Fruit fly (Drosophila melanogaster) whole organism, embryonic: ENCODE data around the gene CG34138.

Experiments
- ATbp ChIP-seq: fragments of 200-800 bp; sonication (Bioruptor generic); optimal IDR thresholded peaks from 2 replicates; lab custom pipeline; 2017; ENCODE audit warnings: missing biosample characterization, mild to moderate bottlenecking, missing genetic modification characterization, missing genetic modification reagents
- CG11456 ChIP-seq: fragments of 200-800 bp; sonication (Bioruptor generic); IDR thresholded peaks from 3 replicates; pipeline ENCODE4 v1.3.6; 2022; ENCODE audit warnings: missing biosample characterization, missing genetic modification characterization
- CG11695 ChIP-seq: fragments of 200-800 bp; sonication (Bioruptor generic); IDR thresholded peaks from 3 replicates; pipeline ENCODE4 v1.3.6; 2022; ENCODE audit warnings: missing biosample characterization, missing genetic modification characterization
- CG12299 ChIP-seq: fragments of 200-800 bp; sonication (Bioruptor generic); optimal IDR thresholded peaks from 2 replicates; lab custom pipeline; 2018; ENCODE audit warnings: missing biosample characterization, mild to moderate bottlenecking, missing genetic modification characterization
- CG12391 ChIP-seq: fragments of 200-800 bp; sonication (Bioruptor generic); optimal IDR thresholded peaks from 3 replicates; lab custom pipeline; 2018; ENCODE audit warnings: missing biosample characterization, mild to moderate bottlenecking, missing genetic modification characterization, moderate library complexity
- CG12769 ChIP-seq: fragments of 200-800 bp; sonication (Bioruptor generic); optimal IDR thresholded peaks from 2 replicates; lab custom pipeline; 2019; ENCODE audit warnings: missing biosample characterization, mild to moderate bottlenecking, missing genetic modification characterization, moderate library complexity
- CG13775 ChIP-seq: fragments of 200-800 bp; sonication (Bioruptor generic); optimal IDR thresholded peaks from 3 replicates; lab custom pipeline; 2017; ENCODE audit warnings: missing biosample characterization, mild to moderate bottlenecking, missing genetic modification characterization
- CG13894 ChIP-seq: fragments of 200-800 bp; sonication (Bioruptor generic); optimal IDR thresholded peaks from 3 replicates; lab custom pipeline; 2018; ENCODE audit warnings: missing biosample characterization, mild to moderate bottlenecking, missing genetic modification characterization, moderate library complexity
- CG14014 ChIP-seq: fragments of 200-800 bp; sonication (Bioruptor generic); IDR thresholded peaks from 2 replicates; pipeline ENCODE4 v1.3.6; 2022; ENCODE audit warnings: missing biosample characterization, missing genetic modification characterization
- CG16863 ChIP-seq: fragments of 200-800 bp; sonication (Bioruptor generic); optimal IDR thresholded peaks from 3 replicates; lab custom pipeline; 2016; ENCODE audit warnings: missing biosample characterization, missing genetic modification characterization
- CG17912 ChIP-seq: fragments of 200-800 bp; sonication (Bioruptor generic); optimal IDR thresholded peaks from 2 replicates; lab custom pipeline; 2018; ENCODE audit warnings: missing biosample characterization, mild to moderate bottlenecking, missing genetic modification characterization
- CG18619 ChIP-seq: fragments of 200-800 bp; sonication (Bioruptor generic); optimal IDR thresholded peaks from 3 replicates; lab custom pipeline; 2017; ENCODE audit warnings: missing biosample characterization, mild to moderate bottlenecking, missing genetic modification characterization
- CG18764 ChIP-seq: fragments of 200-800 bp; sonication (Bioruptor generic); optimal IDR thresholded peaks from 3 replicates; lab custom pipeline; 2016; ENCODE audit warnings: missing biosample characterization, missing genetic modification characterization
- CG31224 ChIP-seq: fragments of 200-800 bp; sonication (Bioruptor generic); IDR thresholded peaks from 2 replicates; pipeline ENCODE4 v1.3.6; 2022; ENCODE audit warnings: missing biosample characterization, missing genetic modification characterization
- CG31365 ChIP-seq: fragments of 200-800 bp; sonication (Bioruptor generic); optimal IDR thresholded peaks from 2 replicates; lab custom pipeline; 2018; ENCODE audit warnings: missing biosample characterization, mild to moderate bottlenecking, missing genetic modification characterization
- CG31441 ChIP-seq: fragments of 200-800 bp; sonication (Bioruptor generic); IDR thresholded peaks from 2 replicates; pipeline ENCODE4 v1.3.6; 2022; ENCODE audit warnings: missing biosample characterization, missing genetic modification characterization
- CG33213 ChIP-seq: fragments of 200-800 bp; sonication (Bioruptor generic); optimal IDR thresholded peaks from 3 replicates; lab custom pipeline; 2016; ENCODE audit warnings: missing biosample characterization, missing genetic modification characterization
- CG34422 ChIP-seq: fragments of 200-800 bp; sonication (Bioruptor generic); IDR thresholded peaks from 3 replicates; pipeline ENCODE4 v1.3.6; 2022; ENCODE audit warnings: missing biosample characterization, missing genetic modification characterization
- CG6813 ChIP-seq: fragments of 200-800 bp; sonication (Bioruptor generic); optimal IDR thresholded peaks from 2 replicates; lab custom pipeline; 2017; ENCODE audit warnings: missing biosample characterization, missing genetic modification characterization, mild to moderate bottlenecking, moderate library complexity, missing genetic modification reagents
- CG7271 ChIP-seq: fragments of 200-800 bp; sonication (Bioruptor generic); optimal IDR thresholded peaks from 2 replicates; lab custom pipeline; 2018; ENCODE audit warnings: missing biosample characterization, mild to moderate bottlenecking, missing genetic modification characterization, moderate library complexity
- CG7987 ChIP-seq: fragments of 200-800 bp; sonication (Bioruptor generic); optimal IDR thresholded peaks from 2 replicates; lab custom pipeline; 2018; ENCODE audit warnings: missing biosample characterization, mild to moderate bottlenecking, missing genetic modification characterization, moderate library complexity
- Doc3 ChIP-seq: fragments of 200-800 bp; sonication (Bioruptor generic); IDR thresholded peaks from 3 replicates; pipeline ENCODE4 v1.3.6; 2022; ENCODE audit warnings: missing biosample characterization, missing genetic modification characterization; ENCODE audit not compliant: partially characterized antibody
- E2f2 ChIP-seq: fragments of 200-800 bp; sonication (Bioruptor generic); IDR thresholded peaks from 2 replicates; pipeline ENCODE4 v1.3.6; 2022; ENCODE audit warnings: missing biosample characterization, missing genetic modification characterization
- Ets65A ChIP-seq: fragments of 200-800 bp; sonication (Bioruptor generic); peaks from one replicate; lab custom pipeline; 2016; ENCODE audit warnings: missing biosample characterization, missing genetic modification characterization
- HmgZ ChIP-seq: fragments of 200-800 bp; sonication (Bioruptor generic); optimal IDR thresholded peaks from 2 replicates; lab custom pipeline; 2018; ENCODE audit warnings: missing biosample characterization, mild to moderate bottlenecking, missing genetic modification characterization
- Kr ChIP-seq: fragments of 200-800 bp; sonication (Bioruptor generic); optimal IDR thresholded peaks from 2 replicates; lab custom pipeline; 2017; ENCODE audit warnings: missing biosample characterization, mild to moderate bottlenecking, missing genetic modification characterization
- Mad ChIP-seq: fragments of 200-800 bp; sonication (Bioruptor generic); optimal IDR thresholded peaks from 2 replicates; lab custom pipeline; 2016; ENCODE audit warnings: missing biosample characterization, missing genetic modification characterization
- Med ChIP-seq: fragments of 200-800 bp; sonication (Bioruptor generic); peaks from one replicate; lab custom pipeline; 2016; ENCODE audit warnings: missing biosample characterization, missing genetic modification characterization, mild to moderate bottlenecking, inconsistent platforms, moderate library complexity
- Rx ChIP-seq: fragments of 200-800 bp; sonication (Bioruptor generic); IDR thresholded peaks from 2 replicates; pipeline ENCODE4 v1.3.6; 2022; ENCODE audit warnings: missing biosample characterization, missing genetic modification characterization
- Spps ChIP-seq: fragments of 200-800 bp; sonication (Bioruptor generic); optimal IDR thresholded peaks from 2 replicates; lab custom pipeline; 2018; ENCODE audit warnings: missing biosample characterization, mild to moderate bottlenecking, missing genetic modification characterization
- az2 ChIP-seq: fragments of 200-800 bp; sonication (Bioruptor generic); optimal IDR thresholded peaks from 3 replicates; lab custom pipeline; 2016; ENCODE audit warnings: missing biosample characterization, missing genetic modification characterization
- crp ChIP-seq, 2 experiments: fragments of 200-800 bp; sonication (Bioruptor generic); optimal IDR thresholded peaks; 2 replicates in 1 of 2; 3 replicates in 1 of 2; lab custom pipeline; 2017; ENCODE audit warnings: missing biosample characterization in 2 of 2, missing genetic modification characterization in 2 of 2, mild to moderate bottlenecking in 1 of 2, moderate library complexity in 1 of 2
- dimm ChIP-seq: fragments of 200-800 bp; sonication (Bioruptor generic); IDR thresholded peaks from 2 replicates; pipeline ENCODE4 v1.3.6; 2022; ENCODE audit warnings: missing biosample characterization, missing genetic modification characterization
- ewg ChIP-seq: fragments of 200-800 bp; sonication (Bioruptor generic); optimal IDR thresholded peaks from 3 replicates; lab custom pipeline; 2017; ENCODE audit warnings: mild to moderate bottlenecking, missing biosample characterization, missing genetic modification reagents, missing genetic modification characterization
- grau ChIP-seq: fragments of 200-800 bp; optimal IDR thresholded peaks from 3 replicates; lab custom pipeline; 2019; ENCODE audit warnings: missing biosample characterization, mild to moderate bottlenecking, missing genetic modification characterization, moderate library complexity
- inv ChIP-seq: fragments of 200-800 bp; sonication (Bioruptor generic); IDR thresholded peaks from 2 replicates; pipeline ENCODE4 v1.3.6; 2022; ENCODE audit warnings: missing biosample characterization, missing genetic modification characterization; ENCODE audit not compliant: partially characterized antibody
- luna ChIP-seq: fragments of 200-800 bp; sonication (Bioruptor generic); optimal IDR thresholded peaks from 2 replicates; lab custom pipeline; 2016; ENCODE audit warnings: missing biosample characterization, missing genetic modification characterization
- nom ChIP-seq: fragments of 200-800 bp; sonication (Bioruptor generic); optimal IDR thresholded peaks from 2 replicates; lab custom pipeline; 2017; ENCODE audit warnings: missing biosample characterization, missing genetic modification characterization, mild to moderate bottlenecking, moderate library complexity, missing genetic modification reagents
- peb ChIP-seq: fragments of 200-800 bp; sonication (Bioruptor generic); IDR thresholded peaks from 2 replicates; pipeline ENCODE4 v1.3.6; 2022; ENCODE audit warnings: missing biosample characterization, missing genetic modification characterization
- sc ChIP-seq, 3 experiments: fragments of >200 bp in 2 of 3; fragments of 200-800 bp in 1 of 3; sonication (Bioruptor generic) in 1 of 3; optimal IDR thresholded peaks; 2 replicates in 2 of 3; 3 replicates in 1 of 3; lab custom pipeline; 2017; ENCODE audit warnings: mild to moderate bottlenecking in 1 of 3, missing biosample characterization in 1 of 3, missing genetic modification characterization in 1 of 3, missing genetic modification reagents in 1 of 3
- scrt ChIP-seq: fragments of 200-800 bp; sonication (Bioruptor generic); optimal IDR thresholded peaks from 2 replicates; lab custom pipeline; 2018; ENCODE audit warnings: missing biosample characterization, mild to moderate bottlenecking, missing genetic modification characterization, moderate library complexity
- shn ChIP-seq: fragments of 200-800 bp; sonication (Bioruptor generic); optimal IDR thresholded peaks from 3 replicates; lab custom pipeline; 2016; ENCODE audit warnings: missing biosample characterization, missing genetic modification characterization
- slp2 ChIP-seq: fragments of 200-800 bp; sonication (Bioruptor generic); optimal IDR thresholded peaks from 2 replicates; lab custom pipeline; 2016; ENCODE audit warnings: missing biosample characterization, missing genetic modification characterization
- sna ChIP-seq: fragments of 200-800 bp; sonication (Bioruptor generic); IDR thresholded peaks from 2 replicates; pipeline ENCODE4 v1.3.6; 2022; ENCODE audit warnings: missing biosample characterization, missing genetic modification characterization; ENCODE audit not compliant: partially characterized antibody
- sr ChIP-seq: fragments of 200-800 bp; sonication (Bioruptor generic); IDR thresholded peaks from 3 replicates; pipeline ENCODE4 v1.3.6; 2022; ENCODE audit warnings: missing biosample characterization, missing genetic modification characterization
- stc ChIP-seq: fragments of 200-800 bp; sonication (Bioruptor generic); IDR thresholded peaks from 2 replicates; pipeline ENCODE4 v1.3.6; 2022; ENCODE audit warnings: missing biosample characterization, missing genetic modification characterization
- stwl ChIP-seq: fragments of 200-800 bp; sonication (Bioruptor generic); optimal IDR thresholded peaks from 3 replicates; lab custom pipeline; 2018; ENCODE audit warnings: missing biosample characterization, mild to moderate bottlenecking, missing genetic modification characterization, moderate library complexity
- tna ChIP-seq: fragments of 200-800 bp; sonication (Bioruptor generic); IDR thresholded peaks from 2 replicates; pipeline ENCODE4 v1.3.6; 2022; ENCODE audit warnings: missing biosample characterization, missing genetic modification characterization; ENCODE audit not compliant: partially characterized antibody
- twi ChIP-seq: fragments of 200-800 bp; optimal IDR thresholded peaks from 2 replicates; lab custom pipeline; 2019; ENCODE audit warnings: missing biosample characterization, mild to moderate bottlenecking, missing genetic modification characterization, moderate library complexity
- vvl ChIP-seq: fragments of 200-800 bp; sonication (Bioruptor generic); IDR thresholded peaks from 2 replicates; pipeline ENCODE4 v1.3.6; 2022; ENCODE audit warnings: missing biosample characterization, missing genetic modification characterization

CG34138 gene

DNA sequence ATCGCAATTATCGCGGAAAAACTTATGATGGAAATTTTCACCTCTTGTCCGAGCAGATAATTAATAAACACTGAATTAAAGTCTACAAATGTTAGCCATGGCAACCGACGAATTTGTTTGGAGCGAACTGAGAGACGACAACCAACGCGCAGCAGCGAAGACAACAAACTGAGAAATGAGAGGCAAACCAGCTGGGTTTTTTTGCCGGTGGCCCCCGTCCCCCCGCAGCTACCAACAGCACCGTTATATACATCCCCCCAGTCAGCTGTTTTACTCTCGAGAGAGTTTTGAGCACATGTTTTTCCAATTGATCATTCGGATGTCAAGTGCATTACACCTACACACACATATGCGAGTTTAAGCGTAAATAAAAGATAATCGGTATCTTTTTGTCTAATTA lies 6.3 kb downstream of the CG34138 start (continued):
- no peak for TF ChIP-seq dimm (GFP tag; lab: Robert Waterston, UW)
- TF ChIP-seq Med (GFP tag; lab: Kevin White, UChicago), result peak; percentile 80
- no peak for TF ChIP-seq CG16863 (GFP tag; lab: Kevin White, UChicago)
- no peak for TF ChIP-seq peb
- no peak for TF ChIP-seq CG13775 (GFP tag; lab: Kevin White, UChicago)
- no peak for TF ChIP-seq CG12769
- TF ChIP-seq CG11456 (GFP tag; lab: Robert Waterston, UW), result no peak
- TF ChIP-seq CG7987 (GFP tag; lab: Kevin White, UChicago), result no peak
- peak; percentile 13 for TF ChIP-seq twi (tag; lab: Kevin White, UChicago)
- TF ChIP-seq CG31365 (tag; lab: Kevin White, UChicago), result peak; percentile 5
- TF ChIP-seq CG12299 (tag; lab: Kevin White, UChicago), result no peak
- peak; percentile 17; the same call in 1 of the 3 replicates for TF ChIP-seq CG11695 (GFP tag; lab: Robert Waterston, UW)
- peak; percentile 36 for TF ChIP-seq ewg (GFP tag; lab: Kevin White, UChicago)
- peak; percentile 51 to 89 for TF ChIP-seq crp (GFP tag; optimal IDR thresholded peaks at IDR 0.05; lab: Kevin White, UChicago)
- TF ChIP-seq CG7271 (tag; lab: Kevin White, UChicago), result no peak
- peak; percentile 38; the same call in 1 of the 2 replicates for TF ChIP-seq tna (GFP tag; lab: Robert Waterston, UW)
- TF ChIP-seq slp2 (GFP tag; lab: Kevin White, UChicago), result no peak
- peak; percentile 8 for TF ChIP-seq scrt
- peak; percentile 58; the same call in 1 of the 2 replicates for TF ChIP-seq sna (GFP tag; lab: Robert Waterston, UW)
- no peak for TF ChIP-seq CG18619 (GFP tag; lab: Kevin White, UChicago)
- TF ChIP-seq grau, result no peak
- TF ChIP-seq ATbp (GFP tag; lab: Kevin White, UChicago), result no peak
- no peak for TF ChIP-seq Mad
- TF ChIP-seq az2 (GFP tag; lab: Kevin White, UChicago), result no peak
- no peak for TF ChIP-seq inv (GFP tag; lab: Robert Waterston, UW)
- 0 out of 2 replicates have a peak, but pooled peaks have one; percentile 4 for TF ChIP-seq CG14014 (GFP tag; lab: Robert Waterston, UW)
- no peak for TF ChIP-seq Rx (GFP tag; lab: Robert Waterston, UW)
- TF ChIP-seq stwl (tag; lab: Kevin White, UChicago), result no peak
- peak; percentile 26; the same call in 1 of the 2 replicates for TF ChIP-seq vvl (GFP tag; lab: Robert Waterston, UW)
- peak; percentile 11 for TF ChIP-seq CG13894 (tag; lab: Kevin White, UChicago)
- TF ChIP-seq CG12391 (tag; lab: Kevin White, UChicago), result no peak
- peak; percentile 59 for TF ChIP-seq nom (GFP tag; lab: Kevin White, UChicago)
- no peak for TF ChIP-seq Ets65A (GFP tag; lab: Kevin White, UChicago)
- TF ChIP-seq Spps (tag; lab: Kevin White, UChicago), result no peak
- TF ChIP-seq sc (optimal IDR thresholded peaks at IDR 0.05; lab: Kevin White, UChicago), result no peak
- TF ChIP-seq sc (GFP tag; optimal IDR thresholded peaks at IDR 0.05; lab: Kevin White, UChicago), result no peak
- no peak for TF ChIP-seq luna (GFP tag; lab: Kevin White, UChicago)
- TF ChIP-seq Doc3, result 0 out of 3 replicates have a peak, but pooled peaks have one; percentile 40
- peak; percentile 69; the same call in 1 of the 3 replicates for TF ChIP-seq CG34422
- no peak for TF ChIP-seq CG31224 (GFP tag; lab: Robert Waterston, UW)
- TF ChIP-seq CG18764 (GFP tag; lab: Kevin White, UChicago), result no peak
- no peak for TF ChIP-seq CG17912 (GFP tag; lab: Kevin White, UChicago)
- peak; percentile 9; the same call in 1 of the 3 replicates for TF ChIP-seq sr (GFP tag; lab: Robert Waterston, UW)
- peak; percentile 8 for TF ChIP-seq HmgZ
- TF ChIP-seq shn (GFP tag; lab: Kevin White, UChicago), result no peak
- no peak for TF ChIP-seq Kr (GFP tag; lab: Kevin White, UChicago)
- no peak for TF ChIP-seq CG31441
- no peak for TF ChIP-seq CG33213 (GFP tag; lab: Kevin White, UChicago)
- no peak for TF ChIP-seq stc (GFP tag; lab: Robert Waterston, UW)
- TF ChIP-seq CG6813, result peak; percentile 4
- TF ChIP-seq E2f2 (GFP tag; lab: Robert Waterston, UW), result 0 out of 2 replicates have a peak, but pooled peaks have one; percentile 16
